Worm (Caenorhabditis elegans): ENCODE results near the gene oac-5.

Gene oac-5

ce11 chrV:16342258-16342618, 49.7 kb downstream of the oac-5 start, which contains the start of gene nhr-193 (continued):
- TF ChIP-seq F26F4.8 (GFP tag; conservative IDR thresholded peaks at IDR 0.05): no peak
- TF ChIP-seq mxl-2 (GFP tag; conservative IDR thresholded peaks at IDR 0.05): no peak
- no peak for TF ChIP-seq sdz-12 (GFP tag; optimal IDR thresholded peaks at IDR 0.05)
- TF ChIP-seq ama-1 (optimal IDR thresholded peaks at IDR 0.05): no peak
- TF ChIP-seq gei-8 (GFP tag; optimal IDR thresholded peaks at IDR 0.05): no peak
- TF ChIP-seq duxl-1 (tag; optimal IDR thresholded peaks at IDR 0.05; ENCODE audit: poor library complexity): no peak
- no peak for TF ChIP-seq hif-1 (tag; optimal IDR thresholded peaks at IDR 0.05)
- no peak for TF ChIP-seq ceh-20 (GFP tag; IDR thresholded peaks at IDR 0.05)
- no peak for TF ChIP-seq dmd-8 (GFP tag; IDR thresholded peaks at IDR 0.05)
- no peak for TF ChIP-seq lim-7 (GFP tag; IDR thresholded peaks at IDR 0.05)
- peak in 1 of 2 experiments; percentile 39 for TF ChIP-seq mdl-1 (tag; optimal IDR thresholded peaks at IDR 0.05)
- no peak for TF ChIP-seq zip-2 (tag; optimal IDR thresholded peaks at IDR 0.05)
- TF ChIP-seq dve-1 (tag; optimal IDR thresholded peaks at IDR 0.05; ENCODE audit: insufficient read depth): peak; percentile 61
- no peak for TF ChIP-seq ceh-28 (tag; optimal IDR thresholded peaks at IDR 0.05)
- no peak for TF ChIP-seq nhr-237 (tag; optimal IDR thresholded peaks at IDR 0.05)
- TF ChIP-seq hlh-30 (tag; optimal IDR thresholded peaks at IDR 0.05; ENCODE audit: insufficient read depth): peak; percentile 18
- TF ChIP-seq rbr-2 (tag; optimal IDR thresholded peaks at IDR 0.05): no peak
- TF ChIP-seq attf-4 (tag; optimal IDR thresholded peaks at IDR 0.05): no peak
- no peak for TF ChIP-seq mes-2 (tag; optimal IDR thresholded peaks at IDR 0.05; ENCODE audit: poor library complexity, severe bottlenecking)
- TF ChIP-seq F44E2.7 (GFP tag; IDR thresholded peaks at IDR 0.05): no peak
- no peak for TF ChIP-seq daf-8 (GFP tag; IDR thresholded peaks at IDR 0.05)
- no peak for TF ChIP-seq lin-29 (GFP tag; IDR thresholded peaks at IDR 0.05)
- TF ChIP-seq Y48G9A.11 (GFP tag; IDR thresholded peaks at IDR 0.05): no peak
